Worm (Caenorhabditis elegans) whole organism, young adult: ENCODE measurements around the gene Y37A1A.2.

ENCODE experiments used
- B0336.3 ChIP-seq: fragments of 200-800 bp; sonication (Bioruptor generic); IDR thresholded peaks from 2 replicates; pipeline ENCODE4 v1.3.6; 2022; ENCODE audit warnings: missing genetic modification characterization, missing compliant biosample characterization
- F22D6.2 ChIP-seq: sonication (generic microtip); optimal IDR thresholded peaks from 2 replicates; lab custom pipeline; 2016; ENCODE audit warnings: mild to moderate bottlenecking, missing genetic modification characterization, missing compliant biosample characterization
- F52B5.7 ChIP-seq: sonication (generic microtip); optimal IDR thresholded peaks from 2 replicates; lab custom pipeline; 2016; ENCODE audit warnings: mild to moderate bottlenecking, missing genetic modification characterization, missing compliant biosample characterization
- F57A8.1 ChIP-seq: fragments of 200-800 bp; sonication (Bioruptor generic); optimal IDR thresholded peaks from 2 replicates; lab custom pipeline; 2018; ENCODE audit warnings: mild to moderate bottlenecking, missing genetic modification characterization, moderate library complexity, missing compliant biosample characterization
- F57C9.4 ChIP-seq: sonication (generic microtip); optimal IDR thresholded peaks from 2 replicates; lab custom pipeline; 2017; ENCODE audit warnings: mild to moderate bottlenecking, missing genetic modification characterization, missing compliant biosample characterization
- K11D2.4 ChIP-seq: fragments of 200-800 bp; sonication (Bioruptor generic); IDR thresholded peaks from 2 replicates; pipeline ENCODE4 v1.3.6; 2022; ENCODE audit warnings: missing genetic modification reagents, missing genetic modification characterization, missing compliant biosample characterization
- Y53G8AR.9 ChIP-seq: fragments of 200-800 bp; sonication (Bioruptor generic); conservative IDR thresholded peaks from 2 replicates; pipeline ENCODE4 v1.3.6; 2022; ENCODE audit warnings: missing genetic modification reagents, missing genetic modification characterization, missing compliant biosample characterization
- Y56A3A.18 ChIP-seq: fragments of 200-800 bp; sonication (Bioruptor generic); IDR thresholded peaks from 2 replicates; pipeline ENCODE4 v1.3.6; 2022; ENCODE audit warnings: missing genetic modification reagents, missing genetic modification characterization, missing compliant biosample characterization
- Y67H2A.10 ChIP-seq: fragments of 200-800 bp; sonication (Bioruptor generic); conservative IDR thresholded peaks from 2 replicates; pipeline ENCODE4 v1.3.6; 2022; ENCODE audit warnings: missing genetic modification reagents, missing genetic modification characterization, missing compliant biosample characterization
- ZK185.1 ChIP-seq: sonication (generic microtip); optimal IDR thresholded peaks from 2 replicates; lab custom pipeline; 2016; ENCODE audit warnings: mild to moderate bottlenecking, missing genetic modification characterization, missing compliant biosample characterization; ENCODE audit not compliant: poor library complexity, severe bottlenecking
- akir-1 ChIP-seq: fragments of 200-800 bp; sonication (Bioruptor generic); optimal IDR thresholded peaks from 2 replicates; lab custom pipeline; 2018; ENCODE audit warnings: mild to moderate bottlenecking, missing genetic modification characterization, moderate library complexity, missing compliant biosample characterization
- ama-1 ChIP-seq, 3 experiments: fragments of 150-350 bp in 1 of 3; sonication (generic microtip) in 2 of 3; optimal IDR thresholded peaks; 2 replicates each; lab custom pipeline; 2014 to 2018; ENCODE audit warnings: missing biosample characterization in 2 of 3, missing genetic modification characterization in 2 of 3, missing genetic modification reagents in 2 of 3
- attf-5 ChIP-seq: fragments of 200-800 bp; sonication (Bioruptor generic); optimal IDR thresholded peaks from 2 replicates; lab custom pipeline; 2018; ENCODE audit warnings: mild to moderate bottlenecking, missing genetic modification characterization, missing compliant biosample characterization
- attf-6 ChIP-seq: fragments of 200-800 bp; sonication (Bioruptor generic); IDR thresholded peaks from 2 replicates; pipeline ENCODE4 v1.3.6; 2022; ENCODE audit warnings: missing genetic modification reagents, missing genetic modification characterization, missing compliant biosample characterization
- bed-2 ChIP-seq: fragments of 200-800 bp; sonication (Bioruptor generic); IDR thresholded peaks from 2 replicates; pipeline ENCODE4 v1.3.6; 2022; ENCODE audit warnings: missing genetic modification reagents, missing genetic modification characterization, missing compliant biosample characterization
- cebp-2 ChIP-seq: fragments of 200-800 bp; sonication (Bioruptor generic); IDR thresholded peaks from 2 replicates; pipeline ENCODE4 v1.3.6; 2022; ENCODE audit warnings: missing genetic modification characterization, missing compliant biosample characterization
- ceh-100 ChIP-seq: fragments of 200-800 bp; sonication (Bioruptor generic); IDR thresholded peaks from 2 replicates; pipeline ENCODE4 v1.3.6; 2022; ENCODE audit warnings: missing genetic modification reagents, missing genetic modification characterization, missing compliant biosample characterization
- ceh-27 ChIP-seq: fragments of 200-800 bp; sonication (Bioruptor generic); optimal IDR thresholded peaks from 2 replicates; lab custom pipeline; 2018; ENCODE audit warnings: mild to moderate bottlenecking, missing genetic modification characterization, moderate library complexity, missing compliant biosample characterization
- ceh-40 ChIP-seq: fragments of 200-800 bp; sonication (Bioruptor generic); IDR thresholded peaks from 2 replicates; pipeline ENCODE4 v1.3.6; 2022; ENCODE audit warnings: missing genetic modification characterization, missing compliant biosample characterization
- chd-7 ChIP-seq: sonication (generic microtip); optimal IDR thresholded peaks from 2 replicates; lab custom pipeline; 2016; ENCODE audit warnings: mild to moderate bottlenecking, missing genetic modification characterization, moderate library complexity, missing compliant biosample characterization
- dox-1 ChIP-seq: fragments of 200-800 bp; sonication (Bioruptor generic); IDR thresholded peaks from 2 replicates; pipeline ENCODE4 v1.3.6; 2022; ENCODE audit warnings: missing genetic modification reagents, missing genetic modification characterization, missing compliant biosample characterization
- dpl-1 ChIP-seq: fragments of 150-350 bp; optimal IDR thresholded peaks from 2 replicates; lab custom pipeline; 2014; ENCODE audit warnings: missing biosample characterization, missing genetic modification reagents, missing genetic modification characterization
- ets-4 ChIP-seq: fragments of 200-800 bp; sonication (Bioruptor generic); optimal IDR thresholded peaks from 2 replicates; lab custom pipeline; 2018; ENCODE audit warnings: mild to moderate bottlenecking, missing genetic modification characterization, missing compliant biosample characterization
- fkh-3 ChIP-seq: sonication (generic microtip); optimal IDR thresholded peaks from 2 replicates; lab custom pipeline; 2016; ENCODE audit warnings: mild to moderate bottlenecking, missing genetic modification characterization, missing compliant biosample characterization
- hmg-20 ChIP-seq: fragments of 200-800 bp; sonication (Bioruptor generic); IDR thresholded peaks from 2 replicates; pipeline ENCODE4 v1.3.6; 2022; ENCODE audit warnings: missing genetic modification reagents, missing genetic modification characterization, missing compliant biosample characterization
- hsf-1 ChIP-seq: fragments of 200-800 bp; sonication (Bioruptor generic); IDR thresholded peaks from 2 replicates; pipeline ENCODE4 v1.3.6; 2022; ENCODE audit warnings: missing genetic modification reagents, missing genetic modification characterization, missing compliant biosample characterization
- let-526 ChIP-seq: fragments of 200-800 bp; sonication (Bioruptor generic); IDR thresholded peaks from 2 replicates; pipeline ENCODE4 v1.3.6; 2022; ENCODE audit warnings: missing genetic modification reagents, missing genetic modification characterization, missing compliant biosample characterization
- lin-54 ChIP-seq: fragments of 200-800 bp; sonication (Bioruptor generic); optimal IDR thresholded peaks from 2 replicates; lab custom pipeline; 2018; ENCODE audit warnings: mild to moderate bottlenecking, missing genetic modification characterization, missing compliant biosample characterization
- lsl-1 ChIP-seq: fragments of 200-800 bp; sonication (Bioruptor generic); optimal IDR thresholded peaks from 2 replicates; lab custom pipeline; 2018; ENCODE audit warnings: mild to moderate bottlenecking, missing genetic modification characterization, moderate library complexity, missing compliant biosample characterization
- lsy-27 ChIP-seq: sonication (generic microtip); optimal IDR thresholded peaks from 2 replicates; lab custom pipeline; 2017; ENCODE audit warnings: missing genetic modification characterization, mild to moderate bottlenecking, missing compliant biosample characterization, antibody characterized with exemption, missing genotype, borderline replicate concordance; ENCODE audit not compliant: insufficient read depth
- madf-10 ChIP-seq: sonication (generic microtip); optimal IDR thresholded peaks from 2 replicates; lab custom pipeline; 2016; ENCODE audit warnings: mild to moderate bottlenecking, missing genetic modification characterization, missing compliant biosample characterization
- madf-3 ChIP-seq: fragments of 200-800 bp; sonication (Bioruptor generic); IDR thresholded peaks from 2 replicates; pipeline ENCODE4 v1.3.6; 2022; ENCODE audit warnings: missing genetic modification reagents, missing genetic modification characterization, missing compliant biosample characterization
- madf-6 ChIP-seq: fragments of 200-800 bp; sonication (Bioruptor generic); IDR thresholded peaks from 2 replicates; pipeline ENCODE4 v1.3.6; 2022; ENCODE audit warnings: missing genetic modification reagents, missing genetic modification characterization, missing compliant biosample characterization
- mcd-1 ChIP-seq: fragments of 200-800 bp; sonication (Bioruptor generic); IDR thresholded peaks from 2 replicates; pipeline ENCODE4 v1.3.6; 2022; ENCODE audit warnings: missing genetic modification reagents, missing genetic modification characterization, missing compliant biosample characterization
- nhr-120 ChIP-seq: fragments of 200-800 bp; sonication (Bioruptor generic); IDR thresholded peaks from 2 replicates; pipeline ENCODE4 v1.3.6; 2022; ENCODE audit warnings: missing genetic modification characterization, missing compliant biosample characterization
- nhr-179 ChIP-seq: sonication (generic microtip); optimal IDR thresholded peaks from 2 replicates; lab custom pipeline; 2016; ENCODE audit warnings: mild to moderate bottlenecking, missing genetic modification characterization, missing compliant biosample characterization
- nhr-27 ChIP-seq: fragments of 200-800 bp; sonication (Bioruptor generic); optimal IDR thresholded peaks from 2 replicates; lab custom pipeline; 2018; ENCODE audit warnings: mild to moderate bottlenecking, missing genetic modification characterization, moderate library complexity, missing compliant biosample characterization
- nhr-80 ChIP-seq: sonication (generic microtip); optimal IDR thresholded peaks from 2 replicates; lab custom pipeline; 2016; ENCODE audit warnings: missing genetic modification characterization, missing compliant biosample characterization
- pbrm-1 ChIP-seq: fragments of 200-800 bp; sonication (Bioruptor generic); IDR thresholded peaks from 2 replicates; pipeline ENCODE4 v1.3.6; 2022; ENCODE audit warnings: missing genetic modification reagents, missing genetic modification characterization, missing compliant biosample characterization
- rcor-1 ChIP-seq: fragments of 200-800 bp; sonication (Bioruptor generic); IDR thresholded peaks from 2 replicates; pipeline ENCODE4 v1.3.6; 2022; ENCODE audit warnings: missing genetic modification reagents, missing genetic modification characterization, missing compliant biosample characterization
- repo-1 ChIP-seq: sonication (generic microtip); optimal IDR thresholded peaks from 2 replicates; lab custom pipeline; 2017; ENCODE audit warnings: mild to moderate bottlenecking, missing genetic modification characterization, missing compliant biosample characterization
- sea-2 ChIP-seq: fragments of 200-800 bp; sonication (Bioruptor generic); IDR thresholded peaks from 2 replicates; pipeline ENCODE4 v1.3.6; 2022; ENCODE audit warnings: missing genetic modification characterization, missing compliant biosample characterization
- unc-130 ChIP-seq: sonication (generic microtip); optimal IDR thresholded peaks from 2 replicates; lab custom pipeline; 2016; ENCODE audit warnings: missing genetic modification reagents, missing genetic modification characterization, missing compliant biosample characterization
- zfh-2 ChIP-seq: fragments of 200-800 bp; sonication (Bioruptor generic); conservative IDR thresholded peaks from 2 replicates; pipeline ENCODE4 v1.3.6; 2022; ENCODE audit warnings: missing genetic modification reagents, missing genetic modification characterization, missing compliant biosample characterization
- ztf-18 ChIP-seq: sonication (generic microtip); optimal IDR thresholded peaks from 2 replicates; lab custom pipeline; 2016; ENCODE audit warnings: missing genotype, mild to moderate bottlenecking, missing genetic modification characterization, missing compliant biosample characterization

The Y37A1A.2 gene

ce11 chrIV:13888164-13888518, 24.7 kb downstream of the Y37A1A.2 start:
- TF ChIP-seq sea-2 (GFP tag; lab: Robert Waterston, UW) (no peak), F57A8.1 (GFP tag; lab: Kevin White, UChicago) (no peak), cebp-2 (GFP tag; lab: Robert Waterston, UW) (0 out of 2 replicates have a peak, but pooled peaks have one; percentile 68)
- TF ChIP-seq, all 124 proteins: peak for 1

ce11 chrIV:13887408-13888163, 25.2 kb downstream of the Y37A1A.2 start, which contains the start of gene lin-66:
lin-66 (plus strand) TSS chrIV:13888079.
- TF ChIP-seq nhr-179 (tag; lab: Kevin White, UChicago): no peak
- no peak for TF ChIP-seq ceh-100 (GFP tag; lab: Robert Waterston, UW)
- TF ChIP-seq nhr-27 (tag; lab: Kevin White, UChicago): peak; percentile 46
- peak; percentile 18; the same call in 1 of the 2 replicates for TF ChIP-seq Y56A3A.18 (GFP tag; lab: Robert Waterston, UW)
- peak; percentile 93 for TF ChIP-seq ceh-27 (GFP tag; lab: Kevin White, UChicago)
- peak; percentile 50; the same call in 1 of the 2 replicates for TF ChIP-seq let-526
- peak; percentile 84 for TF ChIP-seq ztf-18 (tag; lab: Kevin White, UChicago)
- peak; percentile 78 for TF ChIP-seq ZK185.1
- peak; percentile 42 for TF ChIP-seq ets-4
- TF ChIP-seq F22D6.2 (tag; lab: Kevin White, UChicago): peak; percentile 46
- TF ChIP-seq dpl-1 (GFP tag; lab: Kevin White, UChicago): no peak
- TF ChIP-seq madf-6 (GFP tag; lab: Robert Waterston, UW): 0 out of 2 replicates have a peak, but pooled peaks have one; percentile 28
- TF ChIP-seq lsy-27: no peak
- TF ChIP-seq chd-7 (tag; lab: Kevin White, UChicago): peak; percentile 85
- peak; percentile 86 for TF ChIP-seq dox-1 (GFP tag; lab: Robert Waterston, UW)
- peak; percentile 41; the same call in 1 of the 2 replicates for TF ChIP-seq bed-2
- TF ChIP-seq K11D2.4 (GFP tag; lab: Robert Waterston, UW): peak; percentile 73
- TF ChIP-seq F52B5.7 (tag; lab: Kevin White, UChicago): peak; percentile 70
- peak; percentile 84 for TF ChIP-seq Y67H2A.10
- peak; percentile 81 for TF ChIP-seq mcd-1
- TF ChIP-seq attf-5: peak; percentile 94
- TF ChIP-seq zfh-2 (GFP tag; lab: Robert Waterston, UW): peak; percentile 99
- no peak for TF ChIP-seq F57C9.4 (tag; lab: Kevin White, UChicago)
- peak; percentile 78; the same call in 1 of the 2 replicates for TF ChIP-seq pbrm-1 (GFP tag; lab: Robert Waterston, UW)
- TF ChIP-seq Y53G8AR.9 (GFP tag; lab: Robert Waterston, UW): peak; percentile 69; the same call in 1 of the 2 replicates
- no peak for TF ChIP-seq fkh-3 (tag; lab: Kevin White, UChicago)
- TF ChIP-seq nhr-120 (GFP tag; lab: Robert Waterston, UW): no peak
- no peak for TF ChIP-seq attf-6 (GFP tag; lab: Robert Waterston, UW)
- TF ChIP-seq madf-10 (tag; lab: Kevin White, UChicago): peak; percentile 95
- peak; percentile 58 for TF ChIP-seq lin-54 (GFP tag; lab: Kevin White, UChicago)
- TF ChIP-seq B0336.3 (GFP tag; lab: Robert Waterston, UW): peak; percentile 94
- TF ChIP-seq akir-1 (GFP tag; lab: Kevin White, UChicago): peak; percentile 16
- peak; percentile 85 for TF ChIP-seq nhr-80 (tag; lab: Kevin White, UChicago)
- TF ChIP-seq hmg-20: peak; percentile 56; the same call in 1 of the 2 replicates
- TF ChIP-seq ama-1 (optimal IDR thresholded peaks at IDR 0.05; lab: Kevin White, UChicago): peak; percentile 63
- TF ChIP-seq ama-1 (GFP tag; optimal IDR thresholded peaks at IDR 0.05; lab: Kevin White, UChicago): no peak
- TF ChIP-seq repo-1 (tag; lab: Kevin White, UChicago): peak; percentile 75
- TF ChIP-seq unc-130 (GFP tag; lab: Kevin White, UChicago): no peak
- no peak for TF ChIP-seq lsl-1 (GFP tag; lab: Kevin White, UChicago)
- TF ChIP-seq madf-3: 0 out of 2 replicates have a peak, but pooled peaks have one; percentile 48
- no peak for TF ChIP-seq ceh-40 (GFP tag; lab: Robert Waterston, UW)
- peak; percentile 44; the same call in 1 of the 2 replicates for TF ChIP-seq rcor-1 (GFP tag; lab: Robert Waterston, UW)
- TF ChIP-seq hsf-1: peak; percentile 60; the same call in 1 of the 2 replicates
